Fruit fly (Drosophila melanogaster) ovary, adult (tissue): ENCODE measurements around the gene CG32486.

Source experiments
- CG17801 ChIP-seq: fragments of 200-800 bp; optimal IDR thresholded peaks from 2 replicates; lab custom pipeline; 2019; ENCODE audit warnings: missing biosample characterization, mild to moderate bottlenecking, missing genetic modification characterization, moderate library complexity; ENCODE audit not compliant: partially characterized antibody

Gene CG32486

dm6 chr3L:3070274-3071204, at the start of gene CG32486, which contains the start of gene PAN3:
Gene CG32486, minus strand, starts transcription at chr3L:3070839.
Gene PAN3, plus strand, starts transcription at chr3L:3071133.
- TF ChIP-seq CG17801 (GFP tag; lab: Kevin White, UChicago): peak; percentile 83

dm6 chr3L:3114367-3114766, 43.7 kb upstream of the CG32486 start, which contains the start of gene CG45067:
Gene CG45067, minus strand, starts transcription at chr3L:3114467.
- TF ChIP-seq CG17801 (GFP tag; lab: Kevin White, UChicago): no peak

dm6 chr3L:3111127-3111526, 40.5 kb upstream of the CG32486 start, which contains the start of gene CG45066:
Gene CG45066, minus strand, starts transcription at chr3L:3111227.
- no peak for TF ChIP-seq CG17801 (GFP tag; lab: Kevin White, UChicago)

- TF ChIP-seq CG17801 (GFP tag; lab: Kevin White, UChicago): no peak
These were observed 38.9 kb upstream of the CG32486 start for dm6 chr3L:3109417-3110090.

dm6 chr3L:3108964-3109363, 38.3 kb upstream of the CG32486 start:
- no peak for TF ChIP-seq CG17801 (GFP tag; lab: Kevin White, UChicago)

dm6 chr3L:3108040-3108615, 37.5 kb upstream of the CG32486 start:
- no peak for TF ChIP-seq CG17801 (GFP tag; lab: Kevin White, UChicago)

dm6 chr3L:3106908-3107821, 36.5 kb upstream of the CG32486 start, which contains the start of gene Cht7:
Gene Cht7, minus strand, starts transcription at chr3L:3106958.
- no peak for TF ChIP-seq CG17801 (GFP tag; lab: Kevin White, UChicago)

- no peak for TF ChIP-seq CG17801 (GFP tag; lab: Kevin White, UChicago)
These were observed 35.5 kb upstream of the CG32486 start for dm6 chr3L:3106146-3106545.

- no peak for TF ChIP-seq CG17801 (GFP tag; lab: Kevin White, UChicago)
These were observed 34.9 kb upstream of the CG32486 start for dm6 chr3L:3105531-3105930.

- TF ChIP-seq CG17801 (GFP tag; lab: Kevin White, UChicago): no peak
These were observed 31.9 kb upstream of the CG32486 start for dm6 chr3L:3102506-3103023.

dm6 chr3L:3101157-3101556, 30.5 kb upstream of the CG32486 start:
- TF ChIP-seq CG17801 (GFP tag; lab: Kevin White, UChicago): no peak

dm6 chr3L:3098778-3099429, 28.3 kb upstream of the CG32486 start:
- TF ChIP-seq CG17801 (GFP tag; lab: Kevin White, UChicago): no peak

- TF ChIP-seq CG17801 (GFP tag; lab: Kevin White, UChicago): no peak
These were observed 26.9 kb upstream of the CG32486 start for dm6 chr3L:3097598-3097880.
